Worm (Caenorhabditis elegans) whole organism, young adult: ENCODE measurements around the gene col-36.

ENCODE experiments used
- B0336.3 ChIP-seq: fragments of 200-800 bp; sonication (Bioruptor generic); IDR thresholded peaks from 2 replicates; pipeline ENCODE4 v1.3.6; 2022; ENCODE audit warnings: missing genetic modification characterization, missing compliant biosample characterization
- C06A6.2 ChIP-seq: fragments of 200-800 bp; sonication (Bioruptor generic); conservative IDR thresholded peaks from 2 replicates; pipeline ENCODE4 v1.3.6; 2022; ENCODE audit warnings: missing genetic modification characterization, missing compliant biosample characterization
- C17E4.6 ChIP-seq: fragments of 200-800 bp; sonication (Bioruptor generic); IDR thresholded peaks from 2 replicates; pipeline ENCODE4 v1.3.6; 2022; ENCODE audit warnings: missing genetic modification reagents, missing genetic modification characterization, missing compliant biosample characterization
- F10E7.11 ChIP-seq: sonication (generic microtip); optimal IDR thresholded peaks from 2 replicates; lab custom pipeline; 2017; ENCODE audit warnings: mild to moderate bottlenecking, missing genetic modification characterization, moderate library complexity, missing compliant biosample characterization
- F22D6.2 ChIP-seq: sonication (generic microtip); optimal IDR thresholded peaks from 2 replicates; lab custom pipeline; 2016; ENCODE audit warnings: mild to moderate bottlenecking, missing genetic modification characterization, missing compliant biosample characterization
- F33H1.4 ChIP-seq: fragments of 200-800 bp; sonication (Bioruptor generic); IDR thresholded peaks from 2 replicates; pipeline ENCODE4 v1.3.6; 2022; ENCODE audit warnings: missing genetic modification reagents, missing genetic modification characterization, missing compliant biosample characterization
- F39B2.1 ChIP-seq: fragments of 200-800 bp; sonication (Bioruptor generic); IDR thresholded peaks from 2 replicates; pipeline ENCODE4 v1.3.6; 2022; ENCODE audit warnings: missing genetic modification reagents, missing genetic modification characterization, missing compliant biosample characterization
- aptf-2 ChIP-seq: fragments of 200-800 bp; sonication (Bioruptor generic); conservative IDR thresholded peaks from 2 replicates; pipeline ENCODE4 v1.3.6; 2022; ENCODE audit warnings: missing genetic modification reagents, missing genetic modification characterization, missing compliant biosample characterization
- athp-1 ChIP-seq: sonication (generic microtip); optimal IDR thresholded peaks from 2 replicates; lab custom pipeline; 2017; ENCODE audit warnings: mild to moderate bottlenecking, missing genetic modification characterization, missing compliant biosample characterization
- bed-2 ChIP-seq: fragments of 200-800 bp; sonication (Bioruptor generic); IDR thresholded peaks from 2 replicates; pipeline ENCODE4 v1.3.6; 2022; ENCODE audit warnings: missing genetic modification reagents, missing genetic modification characterization, missing compliant biosample characterization
- cebp-1 ChIP-seq, 2 experiments: fragments of 200-800 bp in 1 of 2; sonication (Bioruptor generic) in 1 of 2; sonication (generic microtip) in 1 of 2; IDR thresholded peaks in 1 of 2; optimal IDR thresholded peaks in 1 of 2; 2 replicates each; pipeline versions ENCODE4 v1.3.6 to Lab custom; 2017 to 2022; ENCODE audit warnings: missing compliant biosample characterization in 2 of 2, missing genetic modification characterization in 2 of 2, mild to moderate bottlenecking in 1 of 2, missing genetic modification reagents in 1 of 2, moderate library complexity in 1 of 2
- ceh-100 ChIP-seq: fragments of 200-800 bp; sonication (Bioruptor generic); IDR thresholded peaks from 2 replicates; pipeline ENCODE4 v1.3.6; 2022; ENCODE audit warnings: missing genetic modification reagents, missing genetic modification characterization, missing compliant biosample characterization
- ceh-27 ChIP-seq: fragments of 200-800 bp; sonication (Bioruptor generic); optimal IDR thresholded peaks from 2 replicates; lab custom pipeline; 2018; ENCODE audit warnings: mild to moderate bottlenecking, missing genetic modification characterization, moderate library complexity, missing compliant biosample characterization
- ceh-40 ChIP-seq: fragments of 200-800 bp; sonication (Bioruptor generic); IDR thresholded peaks from 2 replicates; pipeline ENCODE4 v1.3.6; 2022; ENCODE audit warnings: missing genetic modification characterization, missing compliant biosample characterization
- ceh-79 ChIP-seq: sonication (generic microtip); optimal IDR thresholded peaks from 2 replicates; lab custom pipeline; 2017; ENCODE audit warnings: mild to moderate bottlenecking, missing genetic modification characterization, missing compliant biosample characterization
- die-1 ChIP-seq: sonication (generic microtip); optimal IDR thresholded peaks from 2 replicates; lab custom pipeline; 2016; ENCODE audit warnings: missing genotype, mild to moderate bottlenecking, missing genetic modification characterization, missing compliant biosample characterization
- dox-1 ChIP-seq: fragments of 200-800 bp; sonication (Bioruptor generic); IDR thresholded peaks from 2 replicates; pipeline ENCODE4 v1.3.6; 2022; ENCODE audit warnings: missing genetic modification reagents, missing genetic modification characterization, missing compliant biosample characterization
- dpff-1 ChIP-seq: sonication (generic microtip); optimal IDR thresholded peaks from 2 replicates; lab custom pipeline; 2017; ENCODE audit warnings: mild to moderate bottlenecking, missing genetic modification characterization, missing compliant biosample characterization
- dpl-1 ChIP-seq: fragments of 150-350 bp; optimal IDR thresholded peaks from 2 replicates; lab custom pipeline; 2014; ENCODE audit warnings: missing biosample characterization, missing genetic modification reagents, missing genetic modification characterization
- egl-18 ChIP-seq: fragments of 200-800 bp; sonication (Bioruptor generic); IDR thresholded peaks from 2 replicates; pipeline ENCODE4 v1.3.6; 2022; ENCODE audit warnings: missing genetic modification reagents, missing genetic modification characterization, missing compliant biosample characterization
- ets-4 ChIP-seq: fragments of 200-800 bp; sonication (Bioruptor generic); optimal IDR thresholded peaks from 2 replicates; lab custom pipeline; 2018; ENCODE audit warnings: mild to moderate bottlenecking, missing genetic modification characterization, missing compliant biosample characterization
- hlh-26 ChIP-seq: fragments of 200-800 bp; sonication (Bioruptor generic); conservative IDR thresholded peaks from 2 replicates; pipeline ENCODE4 v1.3.6; 2022; ENCODE audit warnings: missing genetic modification reagents, missing genetic modification characterization, missing compliant biosample characterization
- hmg-1.2 ChIP-seq: fragments of 200-800 bp; sonication (Bioruptor generic); IDR thresholded peaks from 2 replicates; pipeline ENCODE4 v1.3.6; 2022; ENCODE audit warnings: missing genetic modification reagents, missing genetic modification characterization, missing compliant biosample characterization
- lag-1 ChIP-seq: fragments of 200-800 bp; sonication (Bioruptor generic); IDR thresholded peaks from 2 replicates; pipeline ENCODE4 v1.3.6; 2022; ENCODE audit warnings: missing genetic modification reagents, missing genetic modification characterization, missing compliant biosample characterization
- lin-26 ChIP-seq: fragments of 200-800 bp; sonication (Bioruptor generic); IDR thresholded peaks from 2 replicates; pipeline ENCODE4 v1.3.6; 2022; ENCODE audit warnings: missing genetic modification reagents, missing genetic modification characterization, missing compliant biosample characterization
- lsy-27 ChIP-seq: sonication (generic microtip); optimal IDR thresholded peaks from 2 replicates; lab custom pipeline; 2017; ENCODE audit warnings: missing genetic modification characterization, mild to moderate bottlenecking, missing compliant biosample characterization, antibody characterized with exemption, missing genotype, borderline replicate concordance; ENCODE audit not compliant: insufficient read depth
- madf-10 ChIP-seq: sonication (generic microtip); optimal IDR thresholded peaks from 2 replicates; lab custom pipeline; 2016; ENCODE audit warnings: mild to moderate bottlenecking, missing genetic modification characterization, missing compliant biosample characterization
- mes-4 ChIP-seq: sonication (generic microtip); optimal IDR thresholded peaks from 2 replicates; lab custom pipeline; 2016; ENCODE audit warnings: missing genotype, missing genetic modification characterization, missing compliant biosample characterization
- nfya-1 ChIP-seq: sonication (generic microtip); optimal IDR thresholded peaks from 2 replicates; lab custom pipeline; 2017; ENCODE audit warnings: antibody characterized with exemption, missing compliant biosample characterization, missing genetic modification characterization, borderline replicate concordance; ENCODE audit not compliant: insufficient read depth
- nfyb-1 ChIP-seq: fragments of 200-800 bp; sonication (Bioruptor generic); IDR thresholded peaks from 2 replicates; pipeline ENCODE4 v1.3.6; 2022; ENCODE audit warnings: missing genetic modification reagents, missing genetic modification characterization, missing compliant biosample characterization
- nhr-120 ChIP-seq: fragments of 200-800 bp; sonication (Bioruptor generic); IDR thresholded peaks from 2 replicates; pipeline ENCODE4 v1.3.6; 2022; ENCODE audit warnings: missing genetic modification characterization, missing compliant biosample characterization
- nhr-80 ChIP-seq: sonication (generic microtip); optimal IDR thresholded peaks from 2 replicates; lab custom pipeline; 2016; ENCODE audit warnings: missing genetic modification characterization, missing compliant biosample characterization
- pbrm-1 ChIP-seq: fragments of 200-800 bp; sonication (Bioruptor generic); IDR thresholded peaks from 2 replicates; pipeline ENCODE4 v1.3.6; 2022; ENCODE audit warnings: missing genetic modification reagents, missing genetic modification characterization, missing compliant biosample characterization
- pha-4 ChIP-seq: fragments of 150-350 bp; sonication (generic microtip); optimal IDR thresholded peaks from 2 replicates; lab custom pipeline; 2014; ENCODE audit warnings: missing biosample characterization, missing genetic modification reagents, missing genetic modification characterization
- rec-8 ChIP-seq, 2 experiments: sonication (generic microtip); optimal IDR thresholded peaks; 2 replicates each; lab custom pipeline; 2016; ENCODE audit warnings: mild to moderate bottlenecking in 2 of 2, missing genetic modification characterization in 2 of 2, missing genetic modification reagents in 2 of 2, missing genotype in 2 of 2, missing biosample characterization in 1 of 2, missing compliant biosample characterization in 1 of 2, moderate library complexity in 1 of 2
- repo-1 ChIP-seq: sonication (generic microtip); optimal IDR thresholded peaks from 2 replicates; lab custom pipeline; 2017; ENCODE audit warnings: mild to moderate bottlenecking, missing genetic modification characterization, missing compliant biosample characterization
- sdz-38 ChIP-seq: sonication (generic microtip); optimal IDR thresholded peaks from 2 replicates; lab custom pipeline; 2016; ENCODE audit warnings: missing genotype, missing genetic modification characterization, missing compliant biosample characterization
- snpc-1.1 ChIP-seq: sonication (generic microtip); optimal IDR thresholded peaks from 2 replicates; lab custom pipeline; 2017; ENCODE audit warnings: missing genetic modification characterization, mild to moderate bottlenecking, missing compliant biosample characterization, antibody characterized with exemption, moderate library complexity, missing genotype, missing genetic modification reagents; ENCODE audit not compliant: insufficient read depth
- snpc-1.3 ChIP-seq: sonication (generic microtip); optimal IDR thresholded peaks from 2 replicates; lab custom pipeline; 2017; ENCODE audit warnings: missing genetic modification characterization, mild to moderate bottlenecking, missing compliant biosample characterization, antibody characterized with exemption, moderate library complexity, missing genotype, missing genetic modification reagents; ENCODE audit not compliant: insufficient read depth
- snpc-3.4 ChIP-seq: sonication (generic microtip); optimal IDR thresholded peaks from 2 replicates; lab custom pipeline; 2017; ENCODE audit warnings: missing genetic modification characterization, mild to moderate bottlenecking, missing compliant biosample characterization, antibody characterized with exemption, moderate library complexity, missing genotype, missing genetic modification reagents
- sptf-2 ChIP-seq: fragments of 200-800 bp; sonication (Bioruptor generic); optimal IDR thresholded peaks from 2 replicates; lab custom pipeline; 2018; ENCODE audit warnings: mild to moderate bottlenecking, missing genetic modification characterization, missing compliant biosample characterization
- unc-62 ChIP-seq: fragments of 150-350 bp; optimal IDR thresholded peaks from 2 replicates; lab custom pipeline; 2014; ENCODE audit warnings: missing biosample characterization, missing genetic modification reagents, missing genetic modification characterization
- xnd-1 ChIP-seq: sonication (generic microtip); optimal IDR thresholded peaks from 2 replicates; lab custom pipeline; 2016; ENCODE audit warnings: missing genotype, missing genetic modification reagents, missing genetic modification characterization, missing compliant biosample characterization
- ztf-18 ChIP-seq: sonication (generic microtip); optimal IDR thresholded peaks from 2 replicates; lab custom pipeline; 2016; ENCODE audit warnings: missing genotype, mild to moderate bottlenecking, missing genetic modification characterization, missing compliant biosample characterization
- ztf-6 ChIP-seq: fragments of 200-800 bp; sonication (Bioruptor generic); IDR thresholded peaks from 2 replicates; pipeline ENCODE4 v1.3.6; 2022; ENCODE audit warnings: missing genetic modification reagents, missing genetic modification characterization, missing compliant biosample characterization

col-36 gene

DNA sequence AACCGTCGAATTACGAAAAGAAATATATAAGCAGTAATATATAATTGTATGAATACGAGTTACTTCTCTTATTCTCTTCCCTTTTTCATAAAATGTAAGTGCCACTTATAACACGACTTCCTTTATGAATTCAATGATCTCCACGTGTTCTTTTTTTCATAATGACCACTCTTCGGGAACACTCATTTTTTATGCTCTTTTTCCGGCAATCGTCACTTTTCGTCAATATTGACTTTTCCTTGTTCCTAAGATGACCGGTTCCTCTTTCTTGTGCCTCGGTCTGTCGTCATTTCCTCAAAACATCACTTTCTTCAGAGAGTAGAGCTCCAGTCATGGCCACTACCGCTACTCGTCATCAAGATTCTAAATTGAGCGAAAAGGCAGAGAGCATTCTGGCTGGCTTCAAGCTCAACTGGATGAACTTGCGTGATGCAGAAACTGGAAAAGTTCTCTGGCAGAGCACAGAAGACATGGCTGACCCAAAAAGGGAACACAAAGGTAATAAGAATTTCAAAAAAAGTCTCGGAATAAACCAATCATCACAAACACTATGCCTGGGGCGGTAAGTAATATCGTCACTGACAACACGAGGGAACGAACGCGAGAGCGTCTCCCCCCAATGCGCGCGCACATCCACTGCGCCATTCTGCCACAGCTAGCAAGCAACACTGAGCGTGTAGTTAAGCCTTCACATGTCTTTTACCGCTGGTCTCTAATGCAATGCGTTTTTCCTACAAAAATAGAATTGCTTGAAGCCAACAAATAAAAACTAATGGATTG is 15.1 kb upstream of the col-36 start, which contains the start of gene pdl-1 (continued):
- peak; percentile 78 for TF ChIP-seq hmg-1.2 (GFP tag; lab: Robert Waterston, UW)
- peak; percentile 88 for TF ChIP-seq pbrm-1 (GFP tag; lab: Robert Waterston, UW)
- TF ChIP-seq C06A6.2, result 0 out of 2 replicates have a peak, but pooled peaks have one; percentile 43
- TF ChIP-seq ceh-40 (GFP tag; lab: Robert Waterston, UW), result peak; percentile 91
- TF ChIP-seq nfya-1, result no peak
- TF ChIP-seq madf-10, result peak; percentile 86
- peak; percentile 96 for TF ChIP-seq lin-26 (GFP tag; lab: Robert Waterston, UW)
- TF ChIP-seq ztf-18 (tag; lab: Kevin White, UChicago), result peak; percentile 80
- TF ChIP-seq F22D6.2 (tag; lab: Kevin White, UChicago), result peak; percentile 6
- no peak for TF ChIP-seq pha-4 (tag; lab: Kevin White, UChicago)
- peak; percentile 65 for TF ChIP-seq aptf-2 (GFP tag; lab: Robert Waterston, UW)
- TF ChIP-seq nhr-120 (GFP tag; lab: Robert Waterston, UW), result 0 out of 2 replicates have a peak, but pooled peaks have one; percentile 37
- no peak for TF ChIP-seq unc-62 (GFP tag; lab: Kevin White, UChicago)
- TF ChIP-seq ceh-100, result peak; percentile 77
- TF ChIP-seq mes-4 (tag; lab: Kevin White, UChicago), result peak; percentile 91
- no peak for TF ChIP-seq sdz-38 (tag; lab: Kevin White, UChicago)
- peak; percentile 47; the same call in 1 of the 2 replicates for TF ChIP-seq F33H1.4
- TF ChIP-seq C17E4.6 (GFP tag; lab: Robert Waterston, UW), result peak; percentile 63; the same call in 1 of the 2 replicates
- TF ChIP-seq egl-18 (GFP tag; lab: Robert Waterston, UW), result 0 out of 2 replicates have a peak, but pooled peaks have one; percentile 46
- TF ChIP-seq ztf-6 (GFP tag; lab: Robert Waterston, UW), result no peak
- peak; percentile 88 for TF ChIP-seq nfyb-1
- no peak for TF ChIP-seq xnd-1
- no peak; the same call in 1 of the 2 replicates for TF ChIP-seq B0336.3 (GFP tag; lab: Robert Waterston, UW)
- TF ChIP-seq snpc-1.3 (tag; lab: Kevin White, UChicago), result peak; percentile 89
- peak; percentile 72 for TF ChIP-seq repo-1 (tag; lab: Kevin White, UChicago)
- no peak for TF ChIP-seq cebp-1 (GFP tag; IDR thresholded peaks at IDR 0.05; lab: Robert Waterston, UW)
- peak; percentile 80 for TF ChIP-seq cebp-1 (tag; optimal IDR thresholded peaks at IDR 0.05; lab: Kevin White, UChicago)
- TF ChIP-seq snpc-3.4 (tag; lab: Kevin White, UChicago), result peak; percentile 87
- TF ChIP-seq F10E7.11 (tag; lab: Kevin White, UChicago), result peak; percentile 65
- no peak for TF ChIP-seq F39B2.1 (GFP tag; lab: Robert Waterston, UW)
- TF ChIP-seq dox-1 (GFP tag; lab: Robert Waterston, UW), result peak; percentile 92
- no peak for TF ChIP-seq lag-1 (GFP tag; lab: Robert Waterston, UW)
- no peak for TF ChIP-seq bed-2 (GFP tag; lab: Robert Waterston, UW)
- peak; percentile 52 for TF ChIP-seq lsy-27 (tag; lab: Kevin White, UChicago)
- TF ChIP-seq nhr-80 (tag; lab: Kevin White, UChicago), result peak; percentile 46
- TF ChIP-seq die-1, result peak; percentile 96
- TF ChIP-seq ceh-79 (tag; lab: Kevin White, UChicago), result peak; percentile 91
- TF ChIP-seq sptf-2 (GFP tag; lab: Kevin White, UChicago), result peak; percentile 31
- TF ChIP-seq ceh-27 (GFP tag; lab: Kevin White, UChicago), result peak; percentile 83
- peak; percentile 13 for TF ChIP-seq dpff-1 (tag; lab: Kevin White, UChicago)
- peak; percentile 62 for TF ChIP-seq ets-4 (GFP tag; lab: Kevin White, UChicago)
- TF ChIP-seq athp-1 (tag; lab: Kevin White, UChicago), result peak; percentile 84
- TF ChIP-seq snpc-1.1 (tag; lab: Kevin White, UChicago), result peak; percentile 59
- 0 out of 2 replicates have a peak, but pooled peaks have one; percentile 61 for TF ChIP-seq hlh-26 (GFP tag; lab: Robert Waterston, UW)
- TF ChIP-seq rec-8 (tag; optimal IDR thresholded peaks at IDR 0.05; lab: Kevin White, UChicago), result peak; percentile 84 to 97
- no peak for TF ChIP-seq dpl-1 (GFP tag; lab: Kevin White, UChicago)
